Worm (Caenorhabditis elegans) whole organism, L2 larva: ENCODE results near the gene F31E8.5.

Source experiments
- C34F6.9 ChIP-seq: fragments of 150-350 bp; optimal IDR thresholded peaks from 2 replicates; lab custom pipeline; 2014; ENCODE audit warnings: missing biosample characterization, missing genetic modification characterization
- F13H6.1 ChIP-seq: sonication (generic microtip); optimal IDR thresholded peaks from 2 replicates; lab custom pipeline; 2016; ENCODE audit warnings: missing genetic modification characterization, missing compliant biosample characterization
- Y55F3AM.14 ChIP-seq: fragments of 200-800 bp; sonication (Bioruptor generic); optimal IDR thresholded peaks from 2 replicates; lab custom pipeline; 2018; ENCODE audit warnings: mild to moderate bottlenecking, missing genetic modification characterization, missing compliant biosample characterization
- ZK546.5 ChIP-seq: sonication (generic microtip); optimal IDR thresholded peaks from 2 replicates; lab custom pipeline; 2017; ENCODE audit warnings: missing biosample characterization, missing genetic modification characterization
- alr-1 ChIP-seq: fragments of 150-350 bp; optimal IDR thresholded peaks from 2 replicates; lab custom pipeline; 2014; ENCODE audit warnings: missing biosample characterization, missing genetic modification characterization
- aly-2 ChIP-seq: fragments of 150-350 bp; optimal IDR thresholded peaks from 2 replicates; lab custom pipeline; 2014; ENCODE audit warnings: missing biosample characterization, missing genetic modification characterization
- ama-1 ChIP-seq: fragments of 150-350 bp; optimal IDR thresholded peaks from 2 replicates; lab custom pipeline; 2018; ENCODE audit warnings: inconsistent platforms
- blmp-1 ChIP-seq: sonication (generic microtip); optimal IDR thresholded peaks from 2 replicates; lab custom pipeline; 2017; ENCODE audit warnings: missing genetic modification characterization, mild to moderate bottlenecking, missing compliant biosample characterization, antibody characterized with exemption, moderate library complexity; ENCODE audit not compliant: insufficient read depth
- ceh-16 ChIP-seq: fragments of 150-350 bp; optimal IDR thresholded peaks from 2 replicates; lab custom pipeline; 2014; ENCODE audit warnings: missing biosample characterization, missing genetic modification characterization
- ceh-82 ChIP-seq: fragments of 150-350 bp; optimal IDR thresholded peaks from 2 replicates; lab custom pipeline; 2014; ENCODE audit warnings: missing biosample characterization, missing genetic modification characterization
- crh-2 ChIP-seq: sonication (generic microtip); optimal IDR thresholded peaks from 2 replicates; lab custom pipeline; 2017; ENCODE audit warnings: missing biosample characterization, missing genetic modification characterization
- dmd-4 ChIP-seq: sonication (generic microtip); optimal IDR thresholded peaks from 2 replicates; lab custom pipeline; 2017; ENCODE audit warnings: missing biosample characterization, missing genetic modification characterization
- egl-27 ChIP-seq: sonication (generic microtip); optimal IDR thresholded peaks from 3 replicates; lab custom pipeline; 2017; ENCODE audit warnings: missing biosample characterization, missing genetic modification reagents, missing genetic modification characterization
- elt-1 ChIP-seq: fragments of 150-350 bp; optimal IDR thresholded peaks from 2 replicates; lab custom pipeline; 2014; ENCODE audit warnings: missing biosample characterization, missing genetic modification characterization
- elt-3 ChIP-seq: sonication (generic microtip); optimal IDR thresholded peaks from 2 replicates; lab custom pipeline; 2017; ENCODE audit warnings: missing biosample characterization, missing genetic modification characterization
- fos-1 ChIP-seq: fragments of 150-350 bp; optimal IDR thresholded peaks from 2 replicates; lab custom pipeline; 2014; ENCODE audit warnings: missing biosample characterization, missing genetic modification characterization
- gmeb-1 ChIP-seq: fragments of 150-350 bp; optimal IDR thresholded peaks from 2 replicates; lab custom pipeline; 2014; ENCODE audit warnings: missing biosample characterization, missing genetic modification characterization
- lin-11 ChIP-seq: fragments of 150-350 bp; sonication (generic microtip); optimal IDR thresholded peaks from 2 replicates; lab custom pipeline; 2014; ENCODE audit warnings: missing biosample characterization, missing genetic modification characterization, inconsistent platforms, mixed read lengths
- lin-13 ChIP-seq: fragments of 150-350 bp; optimal IDR thresholded peaks from 2 replicates; lab custom pipeline; 2014; ENCODE audit warnings: missing biosample characterization, missing genetic modification reagents, missing genetic modification characterization
- lin-39 ChIP-seq: fragments of 150-350 bp; optimal IDR thresholded peaks from 2 replicates; lab custom pipeline; 2014; ENCODE audit warnings: missing biosample characterization, missing genetic modification reagents, missing genetic modification characterization
- lsy-2 ChIP-seq, 2 experiments: fragments of 150-350 bp in 1 of 2; sonication (generic microtip) in 1 of 2; optimal IDR thresholded peaks; 2 replicates each; lab custom pipeline; 2014 to 2017; ENCODE audit warnings: missing biosample characterization in 2 of 2, missing genetic modification characterization in 2 of 2
- mab-5 ChIP-seq: fragments of 150-350 bp; optimal IDR thresholded peaks from 2 replicates; lab custom pipeline; 2014; ENCODE audit warnings: missing biosample characterization, missing genetic modification characterization
- mbf-1 ChIP-seq: sonication (generic microtip); optimal IDR thresholded peaks from 2 replicates; lab custom pipeline; 2017; ENCODE audit warnings: missing biosample characterization, missing genetic modification characterization
- mdl-1 ChIP-seq, 2 experiments: fragments of 150-350 bp in 1 of 2; sonication (generic microtip) in 1 of 2; optimal IDR thresholded peaks; 2 replicates each; lab custom pipeline; 2017; ENCODE audit warnings: missing biosample characterization in 2 of 2, missing genetic modification characterization in 2 of 2
- nhr-10 ChIP-seq: sonication (generic microtip); optimal IDR thresholded peaks from 2 replicates; lab custom pipeline; 2017; ENCODE audit warnings: missing biosample characterization, missing genetic modification characterization
- nhr-11 ChIP-seq: fragments of 150-350 bp; optimal IDR thresholded peaks from 2 replicates; lab custom pipeline; 2014; ENCODE audit warnings: missing biosample characterization, missing genetic modification characterization
- nhr-12 ChIP-seq: fragments of 150-350 bp; optimal IDR thresholded peaks from 2 replicates; lab custom pipeline; 2014; ENCODE audit warnings: missing biosample characterization, missing genetic modification characterization
- nhr-129 ChIP-seq: fragments of 150-350 bp; optimal IDR thresholded peaks from 2 replicates; lab custom pipeline; 2014; ENCODE audit warnings: missing biosample characterization, missing genetic modification characterization
- nhr-21 ChIP-seq: fragments of 150-350 bp; optimal IDR thresholded peaks from 2 replicates; lab custom pipeline; 2014; ENCODE audit warnings: missing biosample characterization, missing genetic modification characterization
- nhr-23 ChIP-seq: fragments of 150-350 bp; optimal IDR thresholded peaks from 2 replicates; lab custom pipeline; 2014; ENCODE audit warnings: missing biosample characterization, missing genetic modification reagents, missing genetic modification characterization
- nhr-237 ChIP-seq: fragments of 150-350 bp; optimal IDR thresholded peaks from 2 replicates; lab custom pipeline; 2014; ENCODE audit warnings: missing biosample characterization, missing genetic modification characterization
- nhr-25 ChIP-seq: fragments of 150-350 bp; sonication (generic microtip); optimal IDR thresholded peaks from 3 replicates; lab custom pipeline; 2014; ENCODE audit warnings: missing biosample characterization, missing genetic modification characterization
- nhr-6 ChIP-seq: fragments of 150-350 bp; optimal IDR thresholded peaks from 2 replicates; lab custom pipeline; 2014; ENCODE audit warnings: missing biosample characterization, missing genetic modification characterization
- nhr-77 ChIP-seq: fragments of 150-350 bp; optimal IDR thresholded peaks from 2 replicates; lab custom pipeline; 2014; ENCODE audit warnings: missing biosample characterization, missing genetic modification characterization
- peb-1 ChIP-seq: fragments of 150-350 bp; optimal IDR thresholded peaks from 2 replicates; lab custom pipeline; 2014; ENCODE audit warnings: missing biosample characterization, missing genetic modification characterization
- skn-1 ChIP-seq: sonication (generic microtip); optimal IDR thresholded peaks from 2 replicates; lab custom pipeline; 2017; ENCODE audit warnings: missing biosample characterization, missing genetic modification characterization
- sma-3 ChIP-seq: sonication (generic microtip); optimal IDR thresholded peaks from 2 replicates; lab custom pipeline; 2016; ENCODE audit warnings: missing genetic modification reagents, missing genetic modification characterization, missing compliant biosample characterization
- sma-9 ChIP-seq, 2 experiments: fragments of 150-350 bp in 1 of 2; sonication (generic microtip) in 1 of 2; optimal IDR thresholded peaks; 2 replicates each; lab custom pipeline; 2014 to 2016; ENCODE audit warnings: missing genetic modification characterization in 2 of 2, mild to moderate bottlenecking in 1 of 2, missing biosample characterization in 1 of 2, missing compliant biosample characterization in 1 of 2, missing genetic modification reagents in 1 of 2, moderate library complexity in 1 of 2
- snpc-4 ChIP-seq: fragments of 150-350 bp; optimal IDR thresholded peaks from 2 replicates; lab custom pipeline; 2014; ENCODE audit warnings: missing biosample characterization, missing genetic modification characterization
- unc-62 ChIP-seq: fragments of 150-350 bp; optimal IDR thresholded peaks from 2 replicates; lab custom pipeline; 2014; ENCODE audit warnings: missing biosample characterization, missing genetic modification reagents, missing genetic modification characterization
- zag-1 ChIP-seq: fragments of 150-350 bp; optimal IDR thresholded peaks from 2 replicates; lab custom pipeline; 2014; ENCODE audit warnings: missing biosample characterization, missing genetic modification characterization
- ztf-1 ChIP-seq: fragments of 200-800 bp; sonication (Bioruptor generic); conservative IDR thresholded peaks from 2 replicates; pipeline ENCODE4 v1.3.6; 2022; ENCODE audit warnings: missing genetic modification characterization, missing compliant biosample characterization
- ztf-11 ChIP-seq: sonication (generic microtip); optimal IDR thresholded peaks from 2 replicates; lab custom pipeline; 2017; ENCODE audit warnings: missing biosample characterization, missing genetic modification characterization
- ztf-4 ChIP-seq: fragments of 150-350 bp; optimal IDR thresholded peaks from 2 replicates; lab custom pipeline; 2014; ENCODE audit warnings: missing biosample characterization, missing genetic modification characterization

F31E8.5 gene

ce11 chrII:6851938-6852337 lies 44.9 kb upstream of the F31E8.5 start, which contains the start of gene C04A2.15:
Gene C04A2.15 (plus strand): TSS chrII:6852236.
- TF ChIP-seq ceh-82 (tag; lab: Kevin White, UChicago) (no peak), lin-39 (no peak), ztf-1 (GFP tag; lab: Robert Waterston, UW) (no peak), nhr-237 (tag; lab: Kevin White, UChicago) (no peak), alr-1 (no peak), F13H6.1 (peak; percentile 42), unc-62 (GFP tag; lab: Kevin White, UChicago) (no peak), nhr-77 (tag; lab: Kevin White, UChicago) (no peak)

ce11 chrII:6849308-6849707 lies 42.2 kb upstream of the F31E8.5 start:
- peak; percentile 87 for TF ChIP-seq nhr-129 (tag; lab: Kevin White, UChicago)
- peak; percentile 43 for TF ChIP-seq fos-1
- peak; percentile 90 for TF ChIP-seq blmp-1
- no peak for TF ChIP-seq F13H6.1
- peak in 1 of 2 experiments; percentile 63 for TF ChIP-seq lsy-2 (tag; optimal IDR thresholded peaks at IDR 0.05; lab: Kevin White, UChicago)
- peak; percentile 61 for TF ChIP-seq crh-2 (tag; lab: Kevin White, UChicago)
- peak; percentile 29 for TF ChIP-seq C34F6.9 (tag; lab: Kevin White, UChicago)
- no peak for TF ChIP-seq ZK546.5 (tag; lab: Kevin White, UChicago)
- peak; percentile 59 to 81 for TF ChIP-seq mdl-1 (tag; optimal IDR thresholded peaks at IDR 0.05; lab: Kevin White, UChicago)
- no peak for TF ChIP-seq dmd-4 (tag; lab: Kevin White, UChicago)
- no peak for TF ChIP-seq lin-13 (GFP tag; lab: Kevin White, UChicago)
- peak; percentile 89 for TF ChIP-seq Y55F3AM.14
- peak; percentile 97 for TF ChIP-seq egl-27 (tag; lab: Kevin White, UChicago)
- no peak for TF ChIP-seq nhr-11 (tag; lab: Kevin White, UChicago)
- TF ChIP-seq elt-1 (tag; lab: Kevin White, UChicago): no peak
- peak; percentile 90 for TF ChIP-seq nhr-25 (tag; lab: Kevin White, UChicago)
- TF ChIP-seq nhr-21: peak; percentile 91
- peak; percentile 65 for TF ChIP-seq ama-1
- peak; percentile 97 for TF ChIP-seq sma-9 (GFP tag; optimal IDR thresholded peaks at IDR 0.05; lab: Kevin White, UChicago)
- no peak for TF ChIP-seq sma-9 (tag; optimal IDR thresholded peaks at IDR 0.05; lab: Kevin White, UChicago)
- no peak for TF ChIP-seq nhr-10
- peak; percentile 82 for TF ChIP-seq sma-3
- no peak for TF ChIP-seq skn-1 (tag; lab: Kevin White, UChicago)
- no peak for TF ChIP-seq mbf-1
- TF ChIP-seq ztf-4 (tag; lab: Kevin White, UChicago): peak; percentile 16
- peak; percentile 56 for TF ChIP-seq nhr-6
- TF ChIP-seq gmeb-1 (tag; lab: Kevin White, UChicago): peak; percentile 30

ce11 chrII:6847917-6848379 lies 40.9 kb upstream of the F31E8.5 start, which contains the start of gene tbc-6:
Gene tbc-6 (plus strand): TSS chrII:6848124.
- TF ChIP-seq lin-39 (no peak), ceh-82 (tag; lab: Kevin White, UChicago) (no peak), blmp-1 (peak; percentile 98), lin-11 (tag; lab: Kevin White, UChicago) (no peak), nhr-6 (no peak), ZK546.5 (tag; lab: Kevin White, UChicago) (no peak), nhr-25 (tag; lab: Kevin White, UChicago) (peak; percentile 89), lsy-2 (tag; optimal IDR thresholded peaks at IDR 0.05; lab: Kevin White, UChicago) (peak in 1 of 2 experiments; percentile 58), F13H6.1 (no peak), nhr-10 (peak; percentile 43), lin-13 (GFP tag; lab: Kevin White, UChicago) (peak; percentile 20), Y55F3AM.14 (peak; percentile 18), alr-1 (no peak), ztf-1 (GFP tag; lab: Robert Waterston, UW) (no peak), fos-1 (peak; percentile 67), skn-1 (tag; lab: Kevin White, UChicago) (no peak), mdl-1 (tag; optimal IDR thresholded peaks at IDR 0.05; lab: Kevin White, UChicago) (peak in 1 of 2 experiments; percentile 18), C34F6.9 (tag; lab: Kevin White, UChicago) (peak; percentile 35), gmeb-1 (tag; lab: Kevin White, UChicago) (no peak), aly-2 (tag; lab: Kevin White, UChicago) (no peak), sma-3 (peak; percentile 83), nhr-129 (tag; lab: Kevin White, UChicago) (peak; percentile 53), nhr-237 (tag; lab: Kevin White, UChicago) (no peak), elt-1 (tag; lab: Kevin White, UChicago) (no peak), egl-27 (tag; lab: Kevin White, UChicago) (peak; percentile 82), ceh-16 (tag; lab: Kevin White, UChicago) (no peak), ztf-11 (tag; lab: Kevin White, UChicago) (no peak), nhr-23 (tag; lab: Kevin White, UChicago) (no peak), dmd-4 (tag; lab: Kevin White, UChicago) (no peak), nhr-21 (peak; percentile 79), nhr-77 (tag; lab: Kevin White, UChicago) (peak; percentile 51), nhr-12 (tag; lab: Kevin White, UChicago) (no peak), mab-5 (tag; lab: Kevin White, UChicago) (no peak), snpc-4 (no peak), nhr-11 (tag; lab: Kevin White, UChicago) (no peak), zag-1 (tag; lab: Kevin White, UChicago) (no peak), sma-9 (GFP tag; optimal IDR thresholded peaks at IDR 0.05; lab: Kevin White, UChicago) (peak; percentile 68), sma-9 (tag; optimal IDR thresholded peaks at IDR 0.05; lab: Kevin White, UChicago) (no peak), ztf-4 (tag; lab: Kevin White, UChicago) (peak; percentile 28), peb-1 (no peak), crh-2 (tag; lab: Kevin White, UChicago) (peak; percentile 83), ama-1 (peak; percentile 47), elt-3 (tag; lab: Kevin White, UChicago) (no peak), mbf-1 (no peak)
